ENCODE assay signal across 1 fruit fly cellular context in genomic region chr2L:16647773-16648172, dm6.
A peak's percentile ranks its signal among the peaks of the same experiment; 100 is the strongest.
TF ChIP-seq lines count a peak whose summit lies in the region.

No protein-coding gene starts in this region.

TF ChIP-seq in whole organism, embryonic, 481 proteins besides CTCF, POLR2A, EP300 and RAD21 (continued from another document and continues in another):
- TF ChIP-seq CG13287 (GFP tag; IDR thresholded peaks at IDR 0.05; lab: Robert Waterston, UW; ENCODE audit: partially characterized antibody) (no peak), CG1529 (GFP tag; optimal IDR thresholded peaks at IDR 0.05; lab: Kevin White, UChicago) (no peak), Sry-δ (GFP tag; optimal IDR thresholded peaks at IDR 0.05; lab: Kevin White, UChicago) (no peak), otp (GFP tag; IDR thresholded peaks at IDR 0.05; lab: Robert Waterston, UW) (0 out of 3 replicates have a peak, but pooled peaks have one; percentile 9), CG6765 (GFP tag; optimal IDR thresholded peaks at IDR 0.05; lab: Kevin White, UChicago) (peak; percentile 51), lilli (GFP tag; optimal IDR thresholded peaks at IDR 0.05; lab: Kevin White, UChicago) (peak; percentile 50), CG14014 (GFP tag; IDR thresholded peaks at IDR 0.05; lab: Robert Waterston, UW) (no peak), Dek (tag; optimal IDR thresholded peaks at IDR 0.05; lab: Kevin White, UChicago) (peak; percentile 40), CG4617 (GFP tag; optimal IDR thresholded peaks at IDR 0.05; lab: Kevin White, UChicago; ENCODE audit: borderline replicate concordance) (no peak), fru (optimal IDR thresholded peaks at IDR 0.05; lab: Kevin White, UChicago) (no peak), Camta (GFP tag; optimal IDR thresholded peaks at IDR 0.05; lab: Kevin White, UChicago) (no peak), Hr51 (GFP tag; optimal IDR thresholded peaks at IDR 0.05; lab: Kevin White, UChicago) (peak; percentile 42 to 60), CoRest (tag; optimal IDR thresholded peaks at IDR 0.05; lab: Kevin White, UChicago) (peak; percentile 42), gro (GFP tag; optimal IDR thresholded peaks at IDR 0.05; lab: Kevin White, UChicago) (no peak), CG17568 (GFP tag; optimal IDR thresholded peaks at IDR 0.05; lab: Kevin White, UChicago) (no peak), cato (GFP tag; optimal IDR thresholded peaks at IDR 0.05; lab: Kevin White, UChicago; ENCODE audit: borderline replicate concordance) (no peak), CG13624 (GFP tag; optimal IDR thresholded peaks at IDR 0.05; lab: Kevin White, UChicago) (no peak), run (tag; optimal IDR thresholded peaks at IDR 0.05; lab: Kevin White, UChicago) (peak; percentile 20), CG5245 (GFP tag; optimal IDR thresholded peaks at IDR 0.05; lab: Kevin White, UChicago) (no peak), CG9609 (GFP tag; optimal IDR thresholded peaks at IDR 0.05; lab: Kevin White, UChicago) (no peak), CG32767 (GFP tag; IDR thresholded peaks at IDR 0.05; lab: Robert Waterston, UW) (no peak), chinmo (GFP tag; IDR thresholded peaks at IDR 0.05; lab: Robert Waterston, UW; ENCODE audit: partially characterized antibody) (no peak), CG2875 (GFP tag; optimal IDR thresholded peaks at IDR 0.05; lab: Kevin White, UChicago) (no peak), hkb (optimal IDR thresholded peaks at IDR 0.05; lab: Kevin White, UChicago) (no peak), hkb (GFP tag; IDR thresholded peaks at IDR 0.05; lab: Robert Waterston, UW) (peak; percentile 68), Hmr (GFP tag; optimal IDR thresholded peaks at IDR 0.05; lab: Kevin White, UChicago) (peak; percentile 75), CG15514 (GFP tag; optimal IDR thresholded peaks at IDR 0.05; lab: Kevin White, UChicago) (peak; percentile 38), CG17829 (tag; optimal IDR thresholded peaks at IDR 0.05; lab: Kevin White, UChicago) (peak; percentile 28), Dp (GFP tag; optimal IDR thresholded peaks at IDR 0.05; lab: Kevin White, UChicago) (no peak), CG9215 (GFP tag; IDR thresholded peaks at IDR 0.05; lab: Robert Waterston, UW) (peak; percentile 23; the same call in 1 of the 2 replicates), pan (optimal IDR thresholded peaks at IDR 0.05; lab: Kevin White, UChicago) (no peak), pan (GFP tag; optimal IDR thresholded peaks at IDR 0.05 in 1 of 2, IDR thresholded peaks at IDR 0.05 in 1 of 2) (peak in 1 of 2 experiments; percentile 47), CG32532 (GFP tag; IDR thresholded peaks at IDR 0.05; lab: Robert Waterston, UW) (peak; percentile 70), Rfx (GFP tag; IDR thresholded peaks at IDR 0.05; lab: Robert Waterston, UW) (peak; percentile 57), NFAT (GFP tag; IDR thresholded peaks at IDR 0.05; lab: Robert Waterston, UW) (no peak), repo (GFP tag; optimal IDR thresholded peaks at IDR 0.05; lab: Kevin White, UChicago) (no peak), CG3065 (GFP tag; optimal IDR thresholded peaks at IDR 0.05; lab: Kevin White, UChicago) (no peak), gfzf (GFP tag; optimal IDR thresholded peaks at IDR 0.05; lab: Kevin White, UChicago) (no peak), esg (GFP tag; conservative IDR thresholded peaks at IDR 0.05; lab: Robert Waterston, UW) (peak; percentile 23; the same call in 1 of the 2 replicates), HHEX (GFP tag; optimal IDR thresholded peaks at IDR 0.05; lab: Kevin White, UChicago) (peak; percentile 57), CG10979 (tag; optimal IDR thresholded peaks at IDR 0.05; lab: Kevin White, UChicago) (peak; percentile 37), trh (GFP tag; optimal IDR thresholded peaks at IDR 0.05; lab: Kevin White, UChicago) (no peak), CG12155 (GFP tag; optimal IDR thresholded peaks at IDR 0.05; lab: Kevin White, UChicago) (peak; percentile 18), slou (GFP tag; optimal IDR thresholded peaks at IDR 0.05; lab: Kevin White, UChicago) (peak; percentile 27), CG1602 (GFP tag; optimal IDR thresholded peaks at IDR 0.05; lab: Kevin White, UChicago) (no peak), Hey (tag; optimal IDR thresholded peaks at IDR 0.05; lab: Kevin White, UChicago) (peak; percentile 44), Dip2 (GFP tag; IDR thresholded peaks at IDR 0.05; lab: Robert Waterston, UW) (no peak), ttk (GFP tag; IDR thresholded peaks at IDR 0.05; lab: Robert Waterston, UW) (0 out of 2 replicates have a peak, but pooled peaks have one; percentile 15), Opbp (GFP tag; IDR thresholded peaks at IDR 0.05; lab: Robert Waterston, UW; ENCODE audit: partially characterized antibody) (no peak), Meics (GFP tag; optimal IDR thresholded peaks at IDR 0.05; lab: Kevin White, UChicago) (peak; percentile 65), NfI (GFP tag; optimal IDR thresholded peaks at IDR 0.05; lab: Kevin White, UChicago) (peak; percentile 51), zen2 (GFP tag; IDR thresholded peaks at IDR 0.05; lab: Robert Waterston, UW; ENCODE audit: partially characterized antibody) (no peak), zf30C (GFP tag; optimal IDR thresholded peaks at IDR 0.05; lab: Kevin White, UChicago) (peak; percentile 46), CG34224 (GFP tag; IDR thresholded peaks at IDR 0.05; lab: Robert Waterston, UW; ENCODE audit: partially characterized antibody) (no peak), pho (GFP tag; optimal IDR thresholded peaks at IDR 0.05; lab: Kevin White, UChicago) (peak; percentile 24), CG12659 (GFP tag; optimal IDR thresholded peaks at IDR 0.05; lab: Kevin White, UChicago) (peak; percentile 40), pros (GFP tag; optimal IDR thresholded peaks at IDR 0.05; lab: Kevin White, UChicago) (no peak), CG7357 (GFP tag; IDR thresholded peaks at IDR 0.05; lab: Robert Waterston, UW) (no peak), CG1647 (GFP tag; optimal IDR thresholded peaks at IDR 0.05; lab: Kevin White, UChicago) (no peak), Sox102F (GFP tag; optimal IDR thresholded peaks at IDR 0.05; lab: Kevin White, UChicago) (peak; percentile 58), Lpt (GFP tag; optimal IDR thresholded peaks at IDR 0.05; lab: Kevin White, UChicago) (no peak), BEAF-32 (GFP tag; optimal IDR thresholded peaks at IDR 0.05; lab: Kevin White, UChicago) (no peak), CG14667 (GFP tag; IDR thresholded peaks at IDR 0.05; lab: Robert Waterston, UW) (peak; percentile 42; the same call in 1 of the 2 replicates), CG4820 (GFP tag; optimal IDR thresholded peaks at IDR 0.05; lab: Kevin White, UChicago) (no peak), disco-r (GFP tag; optimal IDR thresholded peaks at IDR 0.05; lab: Kevin White, UChicago) (no peak), Hsf (GFP tag; optimal IDR thresholded peaks at IDR 0.05; lab: Kevin White, UChicago) (peak; percentile 16), slbo (GFP tag; IDR thresholded peaks at IDR 0.05; lab: Robert Waterston, UW) (peak; percentile 71; the same call in 1 of the 2 replicates), salm (tag; optimal IDR thresholded peaks at IDR 0.05; lab: Kevin White, UChicago) (no peak), en (GFP tag; optimal IDR thresholded peaks at IDR 0.05; lab: Kevin White, UChicago) (no peak), CG4707 (GFP tag; optimal IDR thresholded peaks at IDR 0.05; lab: Kevin White, UChicago) (no peak), CG12391 (tag; optimal IDR thresholded peaks at IDR 0.05; lab: Kevin White, UChicago) (peak; percentile 61), CG12219 (GFP tag; optimal IDR thresholded peaks at IDR 0.05; lab: Kevin White, UChicago) (peak; percentile 13), sna (GFP tag; IDR thresholded peaks at IDR 0.05; lab: Robert Waterston, UW; ENCODE audit: partially characterized antibody) (no peak), gsb (GFP tag; IDR thresholded peaks at IDR 0.05; lab: Robert Waterston, UW) (no peak), rib (GFP tag; IDR thresholded peaks at IDR 0.05; lab: Robert Waterston, UW) (no peak), Atf6 (GFP tag; IDR thresholded peaks at IDR 0.05; lab: Robert Waterston, UW) (peak; percentile 60), CG10209 (GFP tag; optimal IDR thresholded peaks at IDR 0.05; lab: Kevin White, UChicago) (peak; percentile 49), lbe (GFP tag; optimal IDR thresholded peaks at IDR 0.05; lab: Kevin White, UChicago) (no peak), pum (GFP tag; optimal IDR thresholded peaks at IDR 0.05; lab: Kevin White, UChicago) (no peak), vnd (GFP tag; IDR thresholded peaks at IDR 0.05; lab: Robert Waterston, UW; ENCODE audit: partially characterized antibody) (no peak), Max (GFP tag; optimal IDR thresholded peaks at IDR 0.05; lab: Kevin White, UChicago) (peak; percentile 42), CG10462 (GFP tag; optimal IDR thresholded peaks at IDR 0.05; lab: Kevin White, UChicago) (no peak), schlank (tag; optimal IDR thresholded peaks at IDR 0.05; lab: Kevin White, UChicago) (peak; percentile 8), sob (GFP tag; IDR thresholded peaks at IDR 0.05; lab: Robert Waterston, UW) (peak; percentile 63), Dip3 (GFP tag; optimal IDR thresholded peaks at IDR 0.05; lab: Kevin White, UChicago) (no peak), tio (GFP tag; optimal IDR thresholded peaks at IDR 0.05; lab: Kevin White, UChicago) (peak; percentile 10), unpg (GFP tag; optimal IDR thresholded peaks at IDR 0.05; lab: Kevin White, UChicago) (peak; percentile 60), vvl (GFP tag; IDR thresholded peaks at IDR 0.05; lab: Robert Waterston, UW) (peak; percentile 66), fd64A (GFP tag; optimal IDR thresholded peaks at IDR 0.05; lab: Kevin White, UChicago) (no peak), CG9876 (GFP tag; optimal IDR thresholded peaks at IDR 0.05; lab: Kevin White, UChicago) (no peak), CG10366 (GFP tag; IDR thresholded peaks at IDR 0.05; lab: Robert Waterston, UW) (peak; percentile 54), crc (GFP tag; optimal IDR thresholded peaks at IDR 0.05; lab: Kevin White, UChicago) (no peak), CG10147 (GFP tag; optimal IDR thresholded peaks at IDR 0.05; lab: Kevin White, UChicago) (peak; percentile 68), so (GFP tag; IDR thresholded peaks at IDR 0.05; lab: Robert Waterston, UW) (no peak), CG18262 (tag; optimal IDR thresholded peaks at IDR 0.05; lab: Kevin White, UChicago) (peak; percentile 39), CG13424 (tag; optimal IDR thresholded peaks at IDR 0.05; lab: Kevin White, UChicago) (peak; percentile 58), sug (tag; optimal IDR thresholded peaks at IDR 0.05; lab: Kevin White, UChicago) (peak; percentile 25), Ada2b (GFP tag; IDR thresholded peaks at IDR 0.05; lab: Robert Waterston, UW) (peak; percentile 62), fd3F (GFP tag; optimal IDR thresholded peaks at IDR 0.05; lab: Kevin White, UChicago) (peak; percentile 9), chif (GFP tag; optimal IDR thresholded peaks at IDR 0.05; lab: Kevin White, UChicago) (peak in 1 of 2 experiments; percentile 21), Rx (GFP tag; IDR thresholded peaks at IDR 0.05; lab: Robert Waterston, UW) (no peak), CG31224 (GFP tag; IDR thresholded peaks at IDR 0.05; lab: Robert Waterston, UW) (no peak), kay (GFP tag; optimal IDR thresholded peaks at IDR 0.05; lab: Kevin White, UChicago) (peak; percentile 9), CG8388 (GFP tag; optimal IDR thresholded peaks at IDR 0.05; lab: Kevin White, UChicago) (peak; percentile 21), CG12071 (GFP tag; optimal IDR thresholded peaks at IDR 0.05; lab: Kevin White, UChicago) (peak; percentile 25), exex (tag; optimal IDR thresholded peaks at IDR 0.05; lab: Kevin White, UChicago) (no peak), CG3726 (GFP tag; IDR thresholded peaks at IDR 0.05; lab: Robert Waterston, UW) (no peak), CG11398 (GFP tag; optimal IDR thresholded peaks at IDR 0.05; lab: Kevin White, UChicago) (no peak), CG2116 (GFP tag; optimal IDR thresholded peaks at IDR 0.05; lab: Kevin White, UChicago) (peak; percentile 7), Ssrp (tag; optimal IDR thresholded peaks at IDR 0.05; lab: Kevin White, UChicago) (peak; percentile 17), inv (GFP tag; IDR thresholded peaks at IDR 0.05; lab: Robert Waterston, UW; ENCODE audit: partially characterized antibody) (no peak), Bdp1 (GFP tag; optimal IDR thresholded peaks at IDR 0.05; lab: Kevin White, UChicago) (no peak), CG7839 (tag; optimal IDR thresholded peaks at IDR 0.05; lab: Kevin White, UChicago) (peak; percentile 67), Fer2 (tag; optimal IDR thresholded peaks at IDR 0.05; lab: Kevin White, UChicago) (peak; percentile 11), D19A (tag; optimal IDR thresholded peaks at IDR 0.05; lab: Kevin White, UChicago) (peak; percentile 36), dmrt11E (tag; optimal IDR thresholded peaks at IDR 0.05; lab: Kevin White, UChicago) (peak; percentile 7), CG14965 (GFP tag; optimal IDR thresholded peaks at IDR 0.05; lab: Kevin White, UChicago; ENCODE audit: borderline replicate concordance) (no peak), seq (GFP tag; IDR thresholded peaks at IDR 0.05; lab: Robert Waterston, UW) (peak; percentile 33; the same call in 1 of the 2 replicates), CG12104 (GFP tag; optimal IDR thresholded peaks at IDR 0.05; lab: Kevin White, UChicago) (peak; percentile 28), CG32772 (GFP tag; IDR thresholded peaks at IDR 0.05; lab: Robert Waterston, UW) (peak; percentile 28; the same call in 1 of the 2 replicates), gt (GFP tag; IDR thresholded peaks at IDR 0.05; lab: Robert Waterston, UW) (no peak), jigr1 (GFP tag; IDR thresholded peaks at IDR 0.05; lab: Robert Waterston, UW) (no peak), jing (GFP tag; optimal IDR thresholded peaks at IDR 0.05; lab: Kevin White, UChicago) (no peak), CG34422 (GFP tag; IDR thresholded peaks at IDR 0.05; lab: Robert Waterston, UW) (peak; percentile 71), ken (GFP tag; IDR thresholded peaks at IDR 0.05; lab: Robert Waterston, UW) (no peak), CG4854 (GFP tag; optimal IDR thresholded peaks at IDR 0.05; lab: Kevin White, UChicago) (peak; percentile 7), bowl (GFP tag; IDR thresholded peaks at IDR 0.05; lab: Robert Waterston, UW) (no peak), Vsx1 (GFP tag; optimal IDR thresholded peaks at IDR 0.05; lab: Kevin White, UChicago) (no peak), CG17361 (GFP tag; IDR thresholded peaks at IDR 0.05; lab: Robert Waterston, UW) (peak; percentile 55; the same call in 2 of the 3 replicates), stc (GFP tag; IDR thresholded peaks at IDR 0.05; lab: Robert Waterston, UW) (no peak), CG7963 (GFP tag; IDR thresholded peaks at IDR 0.05; lab: Robert Waterston, UW; ENCODE audit: partially characterized antibody) (no peak), CG6854 (GFP tag; optimal IDR thresholded peaks at IDR 0.05; lab: Kevin White, UChicago) (peak; percentile 57)
